Fruit fly (Drosophila melanogaster) whole organism, embryonic: Measurements from ENCODE around the gene cac.

ENCODE experiments used
- CG11723 ChIP-seq: fragments of 200-800 bp; sonication (Bioruptor generic); optimal IDR thresholded peaks from 2 replicates; lab custom pipeline; 2017; ENCODE audit warnings: missing biosample characterization, mild to moderate bottlenecking, missing genetic modification characterization
- CG12391 ChIP-seq: fragments of 200-800 bp; sonication (Bioruptor generic); optimal IDR thresholded peaks from 3 replicates; lab custom pipeline; 2018; ENCODE audit warnings: missing biosample characterization, mild to moderate bottlenecking, missing genetic modification characterization, moderate library complexity
- CG13894 ChIP-seq: fragments of 200-800 bp; sonication (Bioruptor generic); optimal IDR thresholded peaks from 3 replicates; lab custom pipeline; 2018; ENCODE audit warnings: missing biosample characterization, mild to moderate bottlenecking, missing genetic modification characterization, moderate library complexity
- CG15011 ChIP-seq: fragments of 200-800 bp; sonication (Bioruptor generic); optimal IDR thresholded peaks from 3 replicates; lab custom pipeline; 2018; ENCODE audit warnings: missing biosample characterization, mild to moderate bottlenecking, missing genetic modification characterization
- CG17361 ChIP-seq: fragments of 200-800 bp; sonication (Bioruptor generic); IDR thresholded peaks from 3 replicates; pipeline ENCODE4 v1.3.6; 2022; ENCODE audit warnings: missing biosample characterization, missing genetic modification characterization
- CG17802 ChIP-seq: fragments of 200-800 bp; sonication (Bioruptor generic); optimal IDR thresholded peaks from 2 replicates; lab custom pipeline; 2018; ENCODE audit warnings: missing biosample characterization, mild to moderate bottlenecking, missing genetic modification characterization, moderate library complexity
- CG18599 ChIP-seq: fragments of 200-800 bp; sonication (Bioruptor generic); optimal IDR thresholded peaks from 3 replicates; lab custom pipeline; 2017; ENCODE audit warnings: missing biosample characterization, missing genetic modification characterization, mild to moderate bottlenecking, moderate library complexity, missing genetic modification reagents
- CG18764 ChIP-seq: fragments of 200-800 bp; sonication (Bioruptor generic); optimal IDR thresholded peaks from 3 replicates; lab custom pipeline; 2016; ENCODE audit warnings: missing biosample characterization, missing genetic modification characterization
- CG2875 ChIP-seq: fragments of 200-800 bp; sonication (Bioruptor generic); optimal IDR thresholded peaks from 2 replicates; lab custom pipeline; 2017; ENCODE audit warnings: missing biosample characterization, mild to moderate bottlenecking, missing genetic modification characterization, missing genetic modification reagents
- CG3281 ChIP-seq: fragments of 200-800 bp; sonication (Bioruptor generic); optimal IDR thresholded peaks from 3 replicates; lab custom pipeline; 2017; ENCODE audit warnings: missing biosample characterization, mild to moderate bottlenecking, missing genetic modification characterization
- CG5953 ChIP-seq: fragments of 200-800 bp; sonication (Bioruptor generic); IDR thresholded peaks from 2 replicates; pipeline ENCODE4 v1.3.6; 2022; ENCODE audit warnings: missing biosample characterization, missing genetic modification characterization
- CG9437 ChIP-seq: fragments of 200-800 bp; sonication (Bioruptor generic); optimal IDR thresholded peaks from 2 replicates; lab custom pipeline; 2018; ENCODE audit warnings: missing biosample characterization, mild to moderate bottlenecking, missing genetic modification characterization
- D19A ChIP-seq: fragments of 200-800 bp; optimal IDR thresholded peaks from 3 replicates; lab custom pipeline; 2019; ENCODE audit warnings: missing biosample characterization, mild to moderate bottlenecking, missing genetic modification characterization, moderate library complexity
- D19B ChIP-seq: fragments of 200-800 bp; sonication (Bioruptor generic); optimal IDR thresholded peaks from 2 replicates; lab custom pipeline; 2017; ENCODE audit warnings: missing biosample characterization, mild to moderate bottlenecking, missing genetic modification characterization
- Dad ChIP-seq: fragments of 200-800 bp; sonication (Bioruptor generic); optimal IDR thresholded peaks from 3 replicates; lab custom pipeline; 2016; ENCODE audit warnings: missing biosample characterization, missing genetic modification characterization
- Dek ChIP-seq: fragments of 200-800 bp; sonication (Bioruptor generic); optimal IDR thresholded peaks from 3 replicates; lab custom pipeline; 2019; ENCODE audit warnings: missing biosample characterization, mild to moderate bottlenecking, missing genetic modification characterization, moderate library complexity
- E2f1 ChIP-seq: fragments of 200-800 bp; sonication (Bioruptor generic); IDR thresholded peaks from 2 replicates; pipeline ENCODE4 v1.3.6; 2022; ENCODE audit warnings: missing biosample characterization, missing genetic modification characterization
- Ets65A ChIP-seq: fragments of 200-800 bp; sonication (Bioruptor generic); peaks from one replicate; lab custom pipeline; 2016; ENCODE audit warnings: missing biosample characterization, missing genetic modification characterization
- Hr78 ChIP-seq, 2 experiments: fragments of 200-800 bp in 1 of 2; fragments of >200 bp in 1 of 2; sonication (Bioruptor generic) in 1 of 2; optimal IDR thresholded peaks; 2 replicates each; lab custom pipeline; 2017 to 2019; ENCODE audit warnings: missing biosample characterization in 2 of 2, missing genetic modification characterization in 2 of 2, mild to moderate bottlenecking in 1 of 2, moderate library complexity in 1 of 2
- Oli ChIP-seq: fragments of 200-800 bp; sonication (Bioruptor generic); optimal IDR thresholded peaks from 2 replicates; lab custom pipeline; 2018; ENCODE audit warnings: missing biosample characterization, mild to moderate bottlenecking, missing genetic modification characterization, moderate library complexity
- Scr ChIP-seq: fragments of 200-800 bp; sonication (Bioruptor generic); IDR thresholded peaks from 2 replicates; pipeline ENCODE4 v1.3.6; 2022; ENCODE audit warnings: missing biosample characterization, missing genetic modification characterization; ENCODE audit not compliant: partially characterized antibody
- Sry-δ ChIP-seq: fragments of 200-800 bp; sonication (Bioruptor generic); optimal IDR thresholded peaks from 2 replicates; lab custom pipeline; 2016; ENCODE audit warnings: missing biosample characterization, missing genetic modification characterization
- Trl ChIP-seq, 3 experiments: fragments of >200 bp in 2 of 3; fragments of 200-800 bp in 1 of 3; sonication (Bioruptor generic) in 1 of 3; optimal IDR thresholded peaks; 2 replicates in 1 of 3; 3 replicates in 2 of 3; lab custom pipeline; 2016 to 2017; ENCODE audit warnings: missing biosample characterization in 1 of 3, missing genetic modification characterization in 1 of 3
- ci ChIP-seq: fragments of 200-800 bp; sonication (Bioruptor generic); IDR thresholded peaks from 3 replicates; pipeline ENCODE4 v1.3.6; 2022; ENCODE audit warnings: missing biosample characterization, missing genetic modification characterization
- cwo ChIP-seq: fragments of 200-800 bp; sonication (Bioruptor generic); optimal IDR thresholded peaks from 3 replicates; lab custom pipeline; 2017; ENCODE audit warnings: missing biosample characterization, missing genetic modification characterization, mild to moderate bottlenecking, moderate library complexity, missing genetic modification reagents
- dpn ChIP-seq, 2 experiments: fragments of 200-800 bp; sonication (Bioruptor generic); optimal IDR thresholded peaks; 3 replicates each; lab custom pipeline; 2016; ENCODE audit warnings: missing biosample characterization in 2 of 2, missing genetic modification characterization in 2 of 2
- insv ChIP-seq, 2 experiments: fragments of 200-800 bp; sonication (Bioruptor generic); optimal IDR thresholded peaks; 3 replicates each; lab custom pipeline; 2016 to 2018; ENCODE audit warnings: missing biosample characterization in 2 of 2, missing genetic modification characterization in 2 of 2
- lab ChIP-seq: fragments of 200-800 bp; sonication (Bioruptor generic); optimal IDR thresholded peaks from 3 replicates; lab custom pipeline; 2017; ENCODE audit warnings: missing biosample characterization, missing genetic modification characterization, mild to moderate bottlenecking, moderate library complexity, missing genetic modification reagents
- mirr ChIP-seq: fragments of 200-800 bp; sonication (Bioruptor generic); optimal IDR thresholded peaks from 3 replicates; lab custom pipeline; 2018; ENCODE audit warnings: missing biosample characterization, mild to moderate bottlenecking, missing genetic modification characterization
- org-1 ChIP-seq: fragments of 200-800 bp; sonication (Bioruptor generic); optimal IDR thresholded peaks from 2 replicates; lab custom pipeline; 2017; ENCODE audit warnings: missing biosample characterization, missing genetic modification characterization
- phol ChIP-seq: fragments of 200-800 bp; sonication (Bioruptor generic); optimal IDR thresholded peaks from 3 replicates; lab custom pipeline; 2018; ENCODE audit warnings: missing biosample characterization, mild to moderate bottlenecking, missing genetic modification characterization, moderate library complexity
- ranshi ChIP-seq: fragments of 200-800 bp; sonication (Bioruptor generic); IDR thresholded peaks from 2 replicates; pipeline ENCODE4 v1.3.6; 2022; ENCODE audit warnings: missing biosample characterization, missing genetic modification characterization
- rib ChIP-seq: fragments of 200-800 bp; sonication (Bioruptor generic); IDR thresholded peaks from 2 replicates; pipeline ENCODE4 v1.3.6; 2022; ENCODE audit warnings: missing biosample characterization, missing genetic modification characterization
- sens ChIP-seq: fragments of 200-800 bp; sonication (Bioruptor generic); peaks from one replicate; lab custom pipeline; 2016; ENCODE audit warnings: missing biosample characterization, missing genetic modification characterization
- slbo ChIP-seq: fragments of 200-800 bp; sonication (Bioruptor generic); IDR thresholded peaks from 2 replicates; pipeline ENCODE4 v1.3.6; 2022; ENCODE audit warnings: missing biosample characterization, missing genetic modification characterization
- tgo ChIP-seq: fragments of 200-800 bp; sonication (Bioruptor generic); IDR thresholded peaks from 3 replicates; pipeline ENCODE4 v1.3.6; 2022; ENCODE audit warnings: missing biosample characterization, missing genetic modification characterization
- vvl ChIP-seq: fragments of 200-800 bp; sonication (Bioruptor generic); IDR thresholded peaks from 2 replicates; pipeline ENCODE4 v1.3.6; 2022; ENCODE audit warnings: missing biosample characterization, missing genetic modification characterization

The cac gene

dm6 chrX:11925213-11925612, 59.7 kb downstream of the cac start (continued):
- TF ChIP-seq Trl (optimal IDR thresholded peaks at IDR 0.05; lab: Kevin White, UChicago) (peak in 1 of 2 experiments; percentile 43), Trl (GFP tag; optimal IDR thresholded peaks at IDR 0.05; lab: Kevin White, UChicago) (no peak), dpn (GFP tag; optimal IDR thresholded peaks at IDR 0.05; lab: Kevin White, UChicago) (peak in 1 of 2 experiments; percentile 39), CG15011 (GFP tag; lab: Kevin White, UChicago) (peak; percentile 12), CG9437 (GFP tag; lab: Kevin White, UChicago) (no peak), CG5953 (GFP tag; lab: Robert Waterston, UW) (peak; percentile 54; the same call in 1 of the 2 replicates), slbo (GFP tag; lab: Robert Waterston, UW) (peak; percentile 79), ci (GFP tag; lab: Robert Waterston, UW) (peak; percentile 76; the same call in 2 of the 3 replicates), phol (peak; percentile 32), Dek (peak; percentile 32), Scr (GFP tag; lab: Robert Waterston, UW) (no peak), E2f1 (peak; percentile 54), tgo (GFP tag; lab: Robert Waterston, UW) (peak; percentile 75), CG18764 (peak; percentile 4), CG3281 (GFP tag; lab: Kevin White, UChicago) (peak; percentile 60)
- TF ChIP-seq, all 482 proteins: peak for 154

dm6 chrX:11924562-11924961, 60.3 kb downstream of the cac start, which contains the start of gene Sclp:
TSS of gene Sclp (minus strand) at chrX:11924662.
- no peak for TF ChIP-seq Oli (tag; lab: Kevin White, UChicago)
- peak; percentile 75 for TF ChIP-seq D19A
- TF ChIP-seq Dad (GFP tag; lab: Kevin White, UChicago), result no peak

- no peak for TF ChIP-seq mirr (GFP tag; lab: Kevin White, UChicago)
- TF ChIP-seq CG12391 (tag; lab: Kevin White, UChicago), result no peak
- TF ChIP-seq Sry-δ (GFP tag; lab: Kevin White, UChicago), result no peak
- peak; percentile 51 for TF ChIP-seq Ets65A (GFP tag; lab: Kevin White, UChicago)
- no peak for TF ChIP-seq rib (GFP tag; lab: Robert Waterston, UW)
- no peak for TF ChIP-seq insv (GFP tag; optimal IDR thresholded peaks at IDR 0.05; lab: Kevin White, UChicago)
- no peak for TF ChIP-seq Hr78 (GFP tag; optimal IDR thresholded peaks at IDR 0.05; lab: Kevin White, UChicago)
These were observed 61.2 kb downstream of the cac start for dm6 chrX:11923698-11924097.

dm6 chrX:11922650-11923237, 62.1 kb downstream of the cac start:
- TF ChIP-seq org-1 (GFP tag; lab: Kevin White, UChicago) (no peak), CG2875 (GFP tag; lab: Kevin White, UChicago) (no peak), CG17802 (tag; lab: Kevin White, UChicago) (peak; percentile 14), lab (GFP tag; lab: Kevin White, UChicago) (peak; percentile 31), phol (no peak), sens (GFP tag; lab: Kevin White, UChicago) (peak; percentile 68), CG13894 (peak; percentile 35), Trl (optimal IDR thresholded peaks at IDR 0.05; lab: Kevin White, UChicago) (peak; percentile 18 to 60), Trl (GFP tag; optimal IDR thresholded peaks at IDR 0.05; lab: Kevin White, UChicago) (no peak), vvl (peak; percentile 30; the same call in 1 of the 2 replicates), CG17361 (no peak), ranshi (GFP tag; lab: Robert Waterston, UW) (no peak), CG11723 (GFP tag; lab: Kevin White, UChicago) (no peak), CG18599 (GFP tag; lab: Kevin White, UChicago) (peak; percentile 7), cwo (GFP tag; lab: Kevin White, UChicago) (peak; percentile 88), D19B (GFP tag; lab: Kevin White, UChicago) (no peak)
